Worm (Caenorhabditis elegans): Measurements from ENCODE around the gene R10E4.6.

- no peak for TF ChIP-seq fkh-4 (tag; optimal IDR thresholded peaks at IDR 0.05; ENCODE audit: borderline replicate concordance)
- TF ChIP-seq blmp-1 (tag; optimal IDR thresholded peaks at IDR 0.05): no peak
- TF ChIP-seq sptf-1 (tag; optimal IDR thresholded peaks at IDR 0.05): no peak
- no peak for TF ChIP-seq nhr-77 (tag; optimal IDR thresholded peaks at IDR 0.05)
- no peak for TF ChIP-seq lir-3 (tag; optimal IDR thresholded peaks at IDR 0.05; ENCODE audit: poor library complexity)
- no peak for TF ChIP-seq lsy-2 (tag; optimal IDR thresholded peaks at IDR 0.05)
- TF ChIP-seq lin-39 (tag; optimal IDR thresholded peaks at IDR 0.05): no peak
- no peak for TF ChIP-seq jun-1 (tag; optimal IDR thresholded peaks at IDR 0.05)
Observed at ce11 chrIII:4294153-4294862, 1.1 kb downstream of the R10E4.6 start, which contains the start of the genes nth-1 and R10E4.7.
